Fruit fly (Drosophila melanogaster) whole organism, embryonic: ENCODE results near the gene kz.

ENCODE experiments used
- Awh ChIP-seq: fragments of 200-800 bp; sonication (Bioruptor generic); IDR thresholded peaks from 2 replicates; pipeline ENCODE4, ENCODE4 v1.3.6; 2022; ENCODE audit warnings: missing biosample characterization, missing genetic modification characterization
- Bgb ChIP-seq: fragments of 200-800 bp; sonication (Bioruptor generic); IDR thresholded peaks from 2 replicates; pipeline ENCODE4 v1.3.6; 2022; ENCODE audit warnings: missing biosample characterization, missing genetic modification characterization; ENCODE audit not compliant: partially characterized antibody
- CG13424 ChIP-seq: fragments of 200-800 bp; sonication (Bioruptor generic); optimal IDR thresholded peaks from 2 replicates; lab custom pipeline; 2019; ENCODE audit warnings: missing biosample characterization, mild to moderate bottlenecking, missing genetic modification characterization, moderate library complexity
- CG17802 ChIP-seq: fragments of 200-800 bp; sonication (Bioruptor generic); optimal IDR thresholded peaks from 2 replicates; lab custom pipeline; 2018; ENCODE audit warnings: missing biosample characterization, mild to moderate bottlenecking, missing genetic modification characterization, moderate library complexity
- CG17912 ChIP-seq: fragments of 200-800 bp; sonication (Bioruptor generic); optimal IDR thresholded peaks from 2 replicates; lab custom pipeline; 2018; ENCODE audit warnings: missing biosample characterization, mild to moderate bottlenecking, missing genetic modification characterization
- CG3163 ChIP-seq: fragments of 200-800 bp; sonication (Bioruptor generic); optimal IDR thresholded peaks from 3 replicates; lab custom pipeline; 2016; ENCODE audit warnings: missing biosample characterization, missing genetic modification characterization
- CG33557 ChIP-seq: fragments of 200-800 bp; sonication (Bioruptor generic); optimal IDR thresholded peaks from 2 replicates; lab custom pipeline; 2019; ENCODE audit warnings: missing biosample characterization, mild to moderate bottlenecking, missing genetic modification characterization, moderate library complexity
- CG34224 ChIP-seq: fragments of 200-800 bp; sonication (Bioruptor generic); IDR thresholded peaks from 3 replicates; pipeline ENCODE4 v1.3.6; 2022; ENCODE audit warnings: missing biosample characterization, missing genetic modification characterization; ENCODE audit not compliant: partially characterized antibody
- CG4730 ChIP-seq: fragments of 200-800 bp; sonication (Bioruptor generic); IDR thresholded peaks from 2 replicates; pipeline ENCODE4 v1.3.6; 2022; ENCODE audit warnings: missing biosample characterization, missing genetic modification characterization
- CG7556 ChIP-seq: fragments of 200-800 bp; sonication (Bioruptor generic); optimal IDR thresholded peaks from 2 replicates; lab custom pipeline; 2017; ENCODE audit warnings: missing biosample characterization, mild to moderate bottlenecking, missing genetic modification characterization
- CG9437 ChIP-seq: fragments of 200-800 bp; sonication (Bioruptor generic); optimal IDR thresholded peaks from 2 replicates; lab custom pipeline; 2018; ENCODE audit warnings: missing biosample characterization, mild to moderate bottlenecking, missing genetic modification characterization
- E2f2 ChIP-seq: fragments of 200-800 bp; sonication (Bioruptor generic); IDR thresholded peaks from 2 replicates; pipeline ENCODE4 v1.3.6; 2022; ENCODE audit warnings: missing biosample characterization, missing genetic modification characterization
- Elba2 ChIP-seq: fragments of 200-800 bp; sonication (Bioruptor generic); optimal IDR thresholded peaks from 3 replicates; lab custom pipeline; 2016; ENCODE audit warnings: missing biosample characterization, missing genetic modification characterization
- HLH54F ChIP-seq: fragments of 200-800 bp; sonication (Bioruptor generic); optimal IDR thresholded peaks from 3 replicates; lab custom pipeline; 2016; ENCODE audit warnings: missing biosample characterization, missing genetic modification characterization
- Hr39 ChIP-seq: fragments of >200 bp; optimal IDR thresholded peaks from 2 replicates; lab custom pipeline; 2017
- MBD-R2 ChIP-seq: fragments of 200-800 bp; sonication (Bioruptor generic); IDR thresholded peaks from 2 replicates; pipeline ENCODE4 v1.3.6; 2022; ENCODE audit warnings: missing biosample characterization, missing genetic modification characterization
- Pdp1 ChIP-seq, 2 experiments: fragments of 200-800 bp; sonication (Bioruptor generic); optimal IDR thresholded peaks; 3 replicates each; lab custom pipeline; 2016; ENCODE audit warnings: missing biosample characterization in 2 of 2, missing genetic modification characterization in 2 of 2, mild to moderate bottlenecking in 1 of 2, moderate library complexity in 1 of 2
- Scr ChIP-seq: fragments of 200-800 bp; sonication (Bioruptor generic); IDR thresholded peaks from 2 replicates; pipeline ENCODE4 v1.3.6; 2022; ENCODE audit warnings: missing biosample characterization, missing genetic modification characterization; ENCODE audit not compliant: partially characterized antibody
- Taf1 ChIP-seq: fragments of 200-800 bp; sonication (Bioruptor generic); IDR thresholded peaks from 2 replicates; pipeline ENCODE4 v1.3.6; 2022; ENCODE audit warnings: missing biosample characterization, missing genetic modification characterization
- Xrp1 ChIP-seq: fragments of 200-800 bp; sonication (Bioruptor generic); IDR thresholded peaks from 2 replicates; pipeline ENCODE4 v1.3.6; 2022; ENCODE audit warnings: missing biosample characterization, missing genetic modification characterization
- amos ChIP-seq: fragments of 200-800 bp; sonication (Bioruptor generic); IDR thresholded peaks from 2 replicates; pipeline ENCODE4 v1.3.6; 2022; ENCODE audit warnings: missing biosample characterization, missing genetic modification characterization; ENCODE audit not compliant: partially characterized antibody
- ato ChIP-seq: fragments of 200-800 bp; sonication (Bioruptor generic); IDR thresholded peaks from 2 replicates; pipeline ENCODE4 v1.3.6; 2022; ENCODE audit warnings: missing biosample characterization, missing genetic modification characterization; ENCODE audit not compliant: partially characterized antibody
- bbx ChIP-seq: fragments of 200-800 bp; sonication (Bioruptor generic); IDR thresholded peaks from 2 replicates; pipeline ENCODE4 v1.3.6; 2022; ENCODE audit warnings: missing biosample characterization, missing genetic modification characterization; ENCODE audit not compliant: partially characterized antibody
- chinmo ChIP-seq: fragments of 200-800 bp; sonication (Bioruptor generic); IDR thresholded peaks from 4 replicates; pipeline ENCODE4 v1.3.6; 2022; ENCODE audit warnings: missing biosample characterization, missing genetic modification characterization; ENCODE audit not compliant: partially characterized antibody
- chn ChIP-seq: fragments of 200-800 bp; sonication (Bioruptor generic); optimal IDR thresholded peaks from 2 replicates; lab custom pipeline; 2016; ENCODE audit warnings: missing biosample characterization, missing genetic modification characterization
- hb ChIP-seq: fragments of 200-800 bp; sonication (Bioruptor generic); IDR thresholded peaks from 3 replicates; pipeline ENCODE4 v1.3.6; 2022; ENCODE audit warnings: missing biosample characterization, missing genetic modification characterization; ENCODE audit not compliant: partially characterized antibody
- hbn ChIP-seq: fragments of 200-800 bp; sonication (Bioruptor generic); IDR thresholded peaks from 2 replicates; pipeline ENCODE4 v1.3.6; 2022; ENCODE audit warnings: missing biosample characterization, missing genetic modification characterization; ENCODE audit not compliant: partially characterized antibody
- her ChIP-seq: fragments of 200-800 bp; sonication (Bioruptor generic); optimal IDR thresholded peaks from 2 replicates; lab custom pipeline; 2016; ENCODE audit warnings: missing biosample characterization, missing genetic modification characterization
- klu ChIP-seq: fragments of 200-800 bp; sonication (Bioruptor generic); IDR thresholded peaks from 2 replicates; pipeline ENCODE4 v1.3.6; 2022; ENCODE audit warnings: missing biosample characterization, missing genetic modification characterization
- onecut ChIP-seq: fragments of 200-800 bp; sonication (Bioruptor generic); IDR thresholded peaks from 2 replicates; pipeline ENCODE4 v1.3.6; 2022; ENCODE audit warnings: missing biosample characterization, missing genetic modification characterization
- phol ChIP-seq: fragments of 200-800 bp; sonication (Bioruptor generic); optimal IDR thresholded peaks from 3 replicates; lab custom pipeline; 2018; ENCODE audit warnings: missing biosample characterization, mild to moderate bottlenecking, missing genetic modification characterization, moderate library complexity
- sc ChIP-seq, 3 experiments: fragments of >200 bp in 2 of 3; fragments of 200-800 bp in 1 of 3; sonication (Bioruptor generic) in 1 of 3; optimal IDR thresholded peaks; 2 replicates in 2 of 3; 3 replicates in 1 of 3; lab custom pipeline; 2017; ENCODE audit warnings: mild to moderate bottlenecking in 1 of 3, missing biosample characterization in 1 of 3, missing genetic modification characterization in 1 of 3, missing genetic modification reagents in 1 of 3
- sima ChIP-seq: fragments of 200-800 bp; sonication (Bioruptor generic); optimal IDR thresholded peaks from 2 replicates; lab custom pipeline; 2016; ENCODE audit warnings: missing biosample characterization, missing genetic modification characterization
- sna ChIP-seq: fragments of 200-800 bp; sonication (Bioruptor generic); IDR thresholded peaks from 2 replicates; pipeline ENCODE4 v1.3.6; 2022; ENCODE audit warnings: missing biosample characterization, missing genetic modification characterization; ENCODE audit not compliant: partially characterized antibody
- tll ChIP-seq, 2 experiments: fragments of 200-800 bp in 1 of 2; fragments of >200 bp in 1 of 2; sonication (Bioruptor generic) in 1 of 2; optimal IDR thresholded peaks; 2 replicates each; lab custom pipeline; 2017 to 2019; ENCODE audit warnings: missing biosample characterization in 2 of 2, missing genetic modification characterization in 2 of 2, mild to moderate bottlenecking in 1 of 2, moderate library complexity in 1 of 2
- tna ChIP-seq: fragments of 200-800 bp; sonication (Bioruptor generic); IDR thresholded peaks from 2 replicates; pipeline ENCODE4 v1.3.6; 2022; ENCODE audit warnings: missing biosample characterization, missing genetic modification characterization; ENCODE audit not compliant: partially characterized antibody
- zen2 ChIP-seq: fragments of 200-800 bp; sonication (Bioruptor generic); IDR thresholded peaks from 3 replicates; pipeline ENCODE4 v1.3.6; 2022; ENCODE audit warnings: missing biosample characterization, missing genetic modification characterization; ENCODE audit not compliant: partially characterized antibody

The kz gene

DNA sequence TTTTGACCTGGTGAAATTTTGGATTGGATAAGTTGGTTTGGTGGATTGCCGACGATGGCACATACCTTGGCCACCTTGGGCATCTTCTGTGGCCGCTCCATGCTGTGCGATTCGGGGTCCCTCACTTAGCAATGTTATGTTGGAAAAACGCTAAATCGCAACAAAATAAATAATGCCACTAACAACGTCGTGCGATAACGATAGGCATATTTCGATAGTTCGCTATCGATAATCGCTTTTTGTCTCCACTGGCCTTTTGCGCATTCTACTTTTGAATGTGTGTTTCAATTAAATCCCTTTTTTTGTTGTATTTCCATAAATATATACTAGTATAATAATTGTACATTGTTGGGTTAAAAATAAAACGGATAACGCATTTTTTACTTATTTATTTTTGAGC lies 7.9 kb upstream of the kz start, which contains the start of gene crn (continued):
- peak; percentile 77 for TF ChIP-seq CG34224
- peak; percentile 85 for TF ChIP-seq tna (GFP tag; lab: Robert Waterston, UW)
- TF ChIP-seq chinmo (GFP tag; lab: Robert Waterston, UW), result 0 out of 4 replicates have a peak, but pooled peaks have one; percentile 65
- TF ChIP-seq CG3163, result no peak
- TF ChIP-seq tll (GFP tag; optimal IDR thresholded peaks at IDR 0.05; lab: Kevin White, UChicago), result no peak
- peak; percentile 64 for TF ChIP-seq Scr (GFP tag; lab: Robert Waterston, UW)
- TF ChIP-seq amos, result peak; percentile 62; the same call in 1 of the 2 replicates
- peak; percentile 68 for TF ChIP-seq bbx (GFP tag; lab: Robert Waterston, UW)
- TF ChIP-seq Bgb (GFP tag; lab: Robert Waterston, UW), result peak; percentile 58
- TF ChIP-seq hb (GFP tag; lab: Robert Waterston, UW), result peak; percentile 79; the same call in 2 of the 3 replicates
- peak; percentile 71; the same call in 1 of the 3 replicates for TF ChIP-seq zen2 (GFP tag; lab: Robert Waterston, UW)
- 0 out of 2 replicates have a peak, but pooled peaks have one; percentile 61 for TF ChIP-seq sna
- TF ChIP-seq MBD-R2, result peak; percentile 70
- TF ChIP-seq Xrp1 (GFP tag; lab: Robert Waterston, UW), result no peak
- peak; percentile 49; the same call in 1 of the 2 replicates for TF ChIP-seq hbn (GFP tag; lab: Robert Waterston, UW)

DNA sequence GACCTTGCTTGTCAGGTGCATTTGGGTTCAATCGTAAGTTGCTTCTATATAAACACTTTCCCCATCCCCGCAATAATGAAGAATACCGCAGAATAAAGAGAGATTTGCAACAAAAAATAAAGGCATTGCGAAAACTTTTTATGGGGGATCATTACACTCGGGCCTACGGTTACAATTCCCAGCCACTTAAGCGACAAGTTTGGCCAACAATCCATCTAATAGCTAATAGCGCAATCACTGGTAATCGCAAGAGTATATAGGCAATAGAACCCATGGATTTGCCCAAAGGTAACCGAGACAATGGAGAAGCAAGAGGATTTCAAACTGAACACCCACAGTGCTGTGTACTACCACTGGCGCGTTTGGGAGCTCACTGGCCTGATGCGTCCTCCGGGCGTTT lies 4.1 kb upstream of the kz start, which contains the start of gene Or2a:
Gene Or2a (plus strand): TSS at position 301 of the 400 bp plus-strand sequence.
- TF ChIP-seq E2f2 (no peak), CG4730 (GFP tag; lab: Robert Waterston, UW) (no peak), CG17802 (tag; lab: Kevin White, UChicago) (no peak), Awh (no peak), CG17912 (GFP tag; lab: Kevin White, UChicago) (no peak), klu (no peak), phol (tag; lab: Kevin White, UChicago) (no peak), her (GFP tag; lab: Kevin White, UChicago) (no peak), CG13424 (tag; lab: Kevin White, UChicago) (no peak), sc (optimal IDR thresholded peaks at IDR 0.05; lab: Kevin White, UChicago) (no peak), sc (GFP tag; optimal IDR thresholded peaks at IDR 0.05; lab: Kevin White, UChicago) (no peak), onecut (GFP tag; lab: Robert Waterston, UW) (no peak), HLH54F (GFP tag; lab: Kevin White, UChicago) (no peak), chn (no peak), sima (GFP tag; lab: Kevin White, UChicago) (no peak), CG33557 (GFP tag; lab: Kevin White, UChicago) (no peak), ato (GFP tag; lab: Robert Waterston, UW) (no peak)

DNA sequence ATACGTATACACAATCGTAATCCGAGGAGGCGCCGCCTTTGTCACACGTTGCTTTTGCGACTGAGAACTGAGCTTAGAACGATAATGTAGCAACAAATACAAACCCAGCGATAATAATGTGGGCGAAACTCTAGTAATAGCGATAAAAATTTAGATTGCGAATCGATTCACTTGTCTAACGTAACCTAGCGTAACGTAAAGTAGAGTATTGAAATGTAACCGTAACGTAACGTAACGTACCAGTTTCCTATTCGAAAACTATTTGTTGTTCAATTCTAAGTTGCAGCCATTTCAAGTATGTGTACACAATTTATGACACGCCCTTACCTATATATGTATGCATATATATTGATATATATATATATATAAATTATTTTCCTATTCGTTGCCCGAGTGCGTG lies 2.9 kb upstream of the kz start:
- peak; percentile 97 for TF ChIP-seq CG9437
- TF ChIP-seq CG7556 (GFP tag; lab: Kevin White, UChicago), result no peak
- TF ChIP-seq Elba2 (GFP tag; lab: Kevin White, UChicago), result peak; percentile 11

DNA sequence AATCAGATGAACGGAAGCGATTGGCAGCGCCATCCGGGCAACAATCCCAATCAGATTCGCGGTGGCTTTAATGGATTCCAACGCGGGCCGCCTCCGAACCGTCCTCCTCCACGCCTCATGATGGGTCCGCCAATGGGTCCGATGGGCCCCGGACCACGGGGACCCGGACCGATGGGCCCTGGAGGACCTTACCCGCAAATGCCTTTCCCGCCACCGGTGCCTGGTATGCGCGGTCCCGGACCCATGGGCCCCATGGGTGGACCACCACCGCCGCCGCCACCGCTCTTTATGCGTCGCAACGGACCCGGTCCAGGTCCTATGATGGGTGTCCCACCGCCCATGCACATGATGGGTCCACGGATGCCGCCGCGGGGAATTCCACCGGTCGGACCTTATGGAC lies 1.1 kb upstream of the kz start:
- no peak for TF ChIP-seq Pdp1 (GFP tag; optimal IDR thresholded peaks at IDR 0.05; lab: Kevin White, UChicago)
- TF ChIP-seq Hr39 (lab: Kevin White, UChicago), result peak; percentile 76
- no peak for TF ChIP-seq Taf1 (GFP tag; lab: Robert Waterston, UW)
